Worm (Caenorhabditis elegans) whole organism, L2 larva: ENCODE measurements around the gene kgb-2.

Source experiments
- C34F6.9 ChIP-seq: fragments of 150-350 bp; optimal IDR thresholded peaks from 2 replicates; lab custom pipeline; 2014; ENCODE audit warnings: missing biosample characterization, missing genetic modification characterization
- F13H6.1 ChIP-seq: sonication (generic microtip); optimal IDR thresholded peaks from 2 replicates; lab custom pipeline; 2016; ENCODE audit warnings: missing genetic modification characterization, missing compliant biosample characterization
- lsy-2 ChIP-seq, 2 experiments: fragments of 150-350 bp in 1 of 2; sonication (generic microtip) in 1 of 2; optimal IDR thresholded peaks; 2 replicates each; lab custom pipeline; 2014 to 2017; ENCODE audit warnings: missing biosample characterization in 2 of 2, missing genetic modification characterization in 2 of 2
- nhr-129 ChIP-seq: fragments of 150-350 bp; optimal IDR thresholded peaks from 2 replicates; lab custom pipeline; 2014; ENCODE audit warnings: missing biosample characterization, missing genetic modification characterization
- nhr-23 ChIP-seq: fragments of 150-350 bp; optimal IDR thresholded peaks from 2 replicates; lab custom pipeline; 2014; ENCODE audit warnings: missing biosample characterization, missing genetic modification reagents, missing genetic modification characterization
- nhr-6 ChIP-seq: fragments of 150-350 bp; optimal IDR thresholded peaks from 2 replicates; lab custom pipeline; 2014; ENCODE audit warnings: missing biosample characterization, missing genetic modification characterization
- sma-9 ChIP-seq, 2 experiments: fragments of 150-350 bp in 1 of 2; sonication (generic microtip) in 1 of 2; optimal IDR thresholded peaks; 2 replicates each; lab custom pipeline; 2014 to 2016; ENCODE audit warnings: missing genetic modification characterization in 2 of 2, mild to moderate bottlenecking in 1 of 2, missing biosample characterization in 1 of 2, missing compliant biosample characterization in 1 of 2, missing genetic modification reagents in 1 of 2, moderate library complexity in 1 of 2

The kgb-2 gene

DNA sequence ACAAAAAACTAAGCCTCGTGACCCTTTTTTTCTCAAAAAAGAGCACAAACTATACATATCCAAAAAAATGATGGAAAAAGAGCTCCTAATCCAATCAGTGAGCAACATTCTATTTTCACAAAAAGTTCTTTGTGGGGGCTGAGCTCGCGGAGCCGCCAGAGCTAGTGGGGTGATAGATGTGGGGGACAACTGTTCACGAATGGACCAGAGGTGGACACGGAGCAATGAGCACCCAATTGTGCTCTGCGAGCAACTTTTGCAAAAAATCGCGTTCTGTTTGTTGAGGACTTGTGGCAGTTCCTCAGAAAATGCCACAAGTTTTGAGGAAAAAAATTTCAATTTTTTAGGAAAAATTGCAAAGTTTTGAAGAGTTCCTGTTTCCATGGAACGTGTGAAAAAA, 48.2 kb downstream of the kgb-2 start:
- TF ChIP-seq C34F6.9 (tag; lab: Kevin White, UChicago) (no peak), F13H6.1 (tag; lab: Kevin White, UChicago) (peak; percentile 46)

DNA sequence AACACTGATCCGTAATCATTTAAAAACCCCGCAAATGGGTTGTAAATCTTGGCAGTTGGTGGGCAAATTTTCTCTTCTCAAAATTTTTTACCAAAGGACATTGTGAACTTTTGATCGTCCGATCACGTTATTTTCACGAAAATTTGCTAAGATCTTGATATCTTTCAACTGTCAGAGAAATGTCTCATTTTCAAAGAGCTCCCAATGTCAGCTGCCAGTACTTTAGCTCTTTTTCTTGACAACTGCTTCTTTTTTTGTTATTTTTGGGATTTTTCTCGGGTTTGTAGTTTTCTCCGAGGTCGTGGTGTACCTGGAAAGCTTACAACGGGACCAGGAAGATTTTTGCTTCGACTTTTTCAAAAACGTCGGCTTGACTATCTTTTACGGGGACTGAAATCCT, 49.3 kb downstream of the kgb-2 start:
- TF ChIP-seq sma-9 (GFP tag; optimal IDR thresholded peaks at IDR 0.05; lab: Kevin White, UChicago) (no peak), sma-9 (tag; optimal IDR thresholded peaks at IDR 0.05; lab: Kevin White, UChicago) (no peak), nhr-6 (tag; lab: Kevin White, UChicago) (no peak), F13H6.1 (tag; lab: Kevin White, UChicago) (peak; percentile 47), nhr-129 (peak; percentile 19), nhr-23 (no peak), lsy-2 (tag; optimal IDR thresholded peaks at IDR 0.05; lab: Kevin White, UChicago) (peak in 1 of 2 experiments; percentile 40)
